Worm (Caenorhabditis elegans) whole organism, L4 larva: ENCODE measurements around the gene Y57G11C.14.
"Not testable (repeated sequence)": the region's sequence is repeated elsewhere in the genome, so short reads cannot be mapped to it uniquely, and the experiment has no call there.

Source experiments
- F44E2.7 ChIP-seq: fragments of 200-800 bp; sonication (Bioruptor generic); IDR thresholded peaks from 2 replicates; pipeline ENCODE4 v2.1.2; 2022; ENCODE audit warnings: missing genetic modification characterization, missing compliant biosample characterization
- ama-1 ChIP-seq: fragments of 150-350 bp; optimal IDR thresholded peaks from 2 replicates; lab custom pipeline; 2014; ENCODE audit warnings: inconsistent platforms, mixed read lengths
- fos-1 ChIP-seq: fragments of 150-350 bp; optimal IDR thresholded peaks from 2 replicates; lab custom pipeline; 2014; ENCODE audit warnings: missing biosample characterization, missing genetic modification characterization
- hlh-11 ChIP-seq: fragments of 200-800 bp; sonication (Bioruptor generic); optimal IDR thresholded peaks from 2 replicates; lab custom pipeline; 2018; ENCODE audit warnings: mild to moderate bottlenecking, missing genetic modification characterization, missing compliant biosample characterization
- mxl-3 ChIP-seq: fragments of 200-800 bp; sonication (Bioruptor generic); optimal IDR thresholded peaks from 2 replicates; lab custom pipeline; 2018; ENCODE audit warnings: mild to moderate bottlenecking, missing genetic modification characterization, missing compliant biosample characterization
- nhr-25 ChIP-seq: sonication (generic microtip); optimal IDR thresholded peaks from 2 replicates; lab custom pipeline; 2017; ENCODE audit warnings: missing genetic modification characterization, mild to moderate bottlenecking, missing compliant biosample characterization, antibody characterized with exemption, moderate library complexity, borderline replicate concordance; ENCODE audit not compliant: insufficient read depth
- nhr-28 ChIP-seq: fragments of 150-350 bp; optimal IDR thresholded peaks from 2 replicates; lab custom pipeline; 2014; ENCODE audit warnings: missing biosample characterization, missing genetic modification characterization
- pha-4 ChIP-seq, 2 experiments: fragments of 150-350 bp in 1 of 2; fragments of 200-800 bp in 1 of 2; sonication (Bioruptor generic) in 1 of 2; IDR thresholded peaks in 1 of 2; optimal IDR thresholded peaks in 1 of 2; 2 replicates each; pipeline versions ENCODE4 v1.3.6 to Lab custom; 2014 to 2022; ENCODE audit warnings: missing genetic modification characterization in 2 of 2, missing genetic modification reagents in 2 of 2, missing biosample characterization in 1 of 2, missing compliant biosample characterization in 1 of 2
- snpc-4 ChIP-seq: fragments of 150-350 bp; optimal IDR thresholded peaks from 2 replicates; lab custom pipeline; 2014; ENCODE audit warnings: missing biosample characterization, missing genetic modification characterization

DNA sequence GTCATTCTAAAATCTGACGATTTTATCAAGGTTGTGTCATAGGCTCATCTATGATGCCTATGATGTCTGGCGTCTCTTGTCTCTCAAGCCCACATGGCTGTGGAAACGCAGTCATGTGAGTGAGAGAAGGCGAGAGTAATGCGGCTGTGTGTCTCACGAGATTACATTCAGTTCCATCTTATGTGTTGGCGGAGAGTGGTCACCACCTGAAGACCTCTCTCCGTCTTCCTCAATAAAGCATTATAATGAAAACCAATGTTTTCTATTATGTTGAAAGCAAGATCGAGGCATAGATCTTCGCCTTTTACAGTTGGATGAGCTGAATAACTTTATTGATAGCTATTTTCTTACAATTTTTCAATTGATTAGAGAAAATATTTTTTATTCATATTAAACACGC, 35.8 kb upstream of the Y57G11C.14 start:
- not testable (repeated sequence) for TF ChIP-seq nhr-25 (tag; lab: Kevin White, UChicago); F44E2.7 (GFP tag; lab: Robert Waterston, UW); snpc-4 (tag; lab: Kevin White, UChicago); ama-1 (lab: Kevin White, UChicago); pha-4 (GFP tag; IDR thresholded peaks at IDR 0.05; lab: Robert Waterston, UW); pha-4 (tag; optimal IDR thresholded peaks at IDR 0.05; lab: Kevin White, UChicago); fos-1 (tag; lab: Kevin White, UChicago)
- TF ChIP-seq nhr-28 (tag; lab: Kevin White, UChicago) = peak; percentile 33
- TF ChIP-seq mxl-3 (GFP tag; lab: Kevin White, UChicago) = peak; percentile 69
- peak; percentile 80 for TF ChIP-seq hlh-11 (tag; lab: Kevin White, UChicago)
